Worm (Caenorhabditis elegans) whole organism, young adult: ENCODE data around the gene T27E9.2.

Experiments used
- F33H1.4 ChIP-seq: fragments of 200-800 bp; sonication (Bioruptor generic); IDR thresholded peaks from 2 replicates; pipeline ENCODE4 v1.3.6; 2022; ENCODE audit warnings: missing genetic modification reagents, missing genetic modification characterization, missing compliant biosample characterization
- Y53G8AR.9 ChIP-seq: fragments of 200-800 bp; sonication (Bioruptor generic); conservative IDR thresholded peaks from 2 replicates; pipeline ENCODE4 v1.3.6; 2022; ENCODE audit warnings: missing genetic modification reagents, missing genetic modification characterization, missing compliant biosample characterization
- Y56A3A.18 ChIP-seq: fragments of 200-800 bp; sonication (Bioruptor generic); IDR thresholded peaks from 2 replicates; pipeline ENCODE4 v1.3.6; 2022; ENCODE audit warnings: missing genetic modification reagents, missing genetic modification characterization, missing compliant biosample characterization
- Y67H2A.10 ChIP-seq: fragments of 200-800 bp; sonication (Bioruptor generic); conservative IDR thresholded peaks from 2 replicates; pipeline ENCODE4 v1.3.6; 2022; ENCODE audit warnings: missing genetic modification reagents, missing genetic modification characterization, missing compliant biosample characterization
- Y95B8A.8 ChIP-seq: fragments of 200-800 bp; sonication (Bioruptor generic); IDR thresholded peaks from 2 replicates; pipeline ENCODE4 v1.3.6; 2022; ENCODE audit warnings: missing genetic modification reagents, missing genetic modification characterization, missing compliant biosample characterization
- efl-1 ChIP-seq: fragments of 150-350 bp; optimal IDR thresholded peaks from 2 replicates; lab custom pipeline; 2014; ENCODE audit warnings: missing biosample characterization, missing genetic modification reagents, missing genetic modification characterization
- nhr-90 ChIP-seq: sonication (generic microtip); optimal IDR thresholded peaks from 2 replicates; lab custom pipeline; 2016; ENCODE audit warnings: missing genotype, mild to moderate bottlenecking, missing genetic modification characterization, missing compliant biosample characterization
- rec-8 ChIP-seq, 2 experiments: sonication (generic microtip); optimal IDR thresholded peaks; 2 replicates each; lab custom pipeline; 2016; ENCODE audit warnings: mild to moderate bottlenecking in 2 of 2, missing genetic modification characterization in 2 of 2, missing genetic modification reagents in 2 of 2, missing genotype in 2 of 2, missing biosample characterization in 1 of 2, missing compliant biosample characterization in 1 of 2, moderate library complexity in 1 of 2
- snpc-4 ChIP-seq, 5 experiments: fragments of 150-350 bp in 1 of 5; sonication (generic microtip) in 4 of 5; optimal IDR thresholded peaks; 2 replicates each; lab custom pipeline; 2014 to 2018; ENCODE audit warnings: missing genetic modification characterization in 5 of 5, missing biosample characterization in 3 of 5, antibody characterized with exemption in 2 of 5, mild to moderate bottlenecking in 2 of 5, missing compliant biosample characterization in 2 of 5, missing genotype in 2 of 5, moderate library complexity in 2 of 5, missing genetic modification reagents in 1 of 5
- tbp1 ChIP-seq: fragments of 200-800 bp; sonication (Bioruptor generic); optimal IDR thresholded peaks from 2 replicates; lab custom pipeline; 2018; ENCODE audit warnings: mild to moderate bottlenecking, missing genetic modification characterization, missing compliant biosample characterization

- TF ChIP-seq Y56A3A.18 (GFP tag; lab: Robert Waterston, UW) (no peak), F33H1.4 (GFP tag; lab: Robert Waterston, UW) (no peak), Y95B8A.8 (GFP tag; lab: Robert Waterston, UW) (no peak), Y67H2A.10 (GFP tag; lab: Robert Waterston, UW) (no peak), tbp1 (GFP tag; lab: Kevin White, UChicago) (no peak), efl-1 (GFP tag; lab: Kevin White, UChicago) (no peak), snpc-4 (GFP tag; optimal IDR thresholded peaks at IDR 0.05; lab: Kevin White, UChicago) (no peak), snpc-4 (tag; optimal IDR thresholded peaks at IDR 0.05; lab: Kevin White, UChicago) (no peak), Y53G8AR.9 (GFP tag; lab: Robert Waterston, UW) (no peak), nhr-90 (tag; lab: Kevin White, UChicago) (no peak), rec-8 (tag; optimal IDR thresholded peaks at IDR 0.05; lab: Kevin White, UChicago) (no peak)
These were observed 32.7 kb downstream of the T27E9.2 start, which contains the start of gene bli-5 for ce11 chrIII:13429668-13430067.
